Fruit fly (Drosophila melanogaster) whole organism, adult: Measurements from ENCODE around the gene CG31265.
A peak's percentile ranks its signal among the peaks of the same experiment; 100 is the strongest.

ENCODE experiments used
- CG11617 ChIP-seq: fragments of 200-800 bp; sonication (Bioruptor generic); optimal IDR thresholded peaks from 2 replicates; lab custom pipeline; 2017; ENCODE audit warnings: mild to moderate bottlenecking, missing biosample characterization, missing genetic modification reagents, missing genetic modification characterization
- CG12768 ChIP-seq: fragments of 200-800 bp; sonication (Bioruptor generic); optimal IDR thresholded peaks from 2 replicates; lab custom pipeline; 2017; ENCODE audit warnings: missing biosample characterization, missing genetic modification characterization, mild to moderate bottlenecking, moderate library complexity, missing genetic modification reagents
- CG14711 ChIP-seq: fragments of 200-800 bp; sonication (Bioruptor generic); optimal IDR thresholded peaks from 2 replicates; lab custom pipeline; 2018; ENCODE audit warnings: missing biosample characterization, mild to moderate bottlenecking, missing genetic modification characterization, moderate library complexity
- CG1620 ChIP-seq: fragments of 200-800 bp; sonication (Bioruptor generic); optimal IDR thresholded peaks from 2 replicates; lab custom pipeline; 2016; ENCODE audit warnings: missing biosample characterization, missing genetic modification characterization
- CG33017 ChIP-seq: fragments of 200-800 bp; sonication (Bioruptor generic); optimal IDR thresholded peaks from 2 replicates; lab custom pipeline; 2018; ENCODE audit warnings: missing biosample characterization, mild to moderate bottlenecking, missing genetic modification characterization, moderate library complexity
- CG5204 ChIP-seq: fragments of 200-800 bp; sonication (Bioruptor generic); optimal IDR thresholded peaks from 2 replicates; lab custom pipeline; 2016; ENCODE audit warnings: missing biosample characterization, missing genetic modification characterization
- CG7045 ChIP-seq: fragments of 200-800 bp; sonication (Bioruptor generic); optimal IDR thresholded peaks from 2 replicates; lab custom pipeline; 2017; ENCODE audit warnings: missing biosample characterization, mild to moderate bottlenecking, missing genetic modification characterization
- CG7101 ChIP-seq: fragments of 200-800 bp; sonication (Bioruptor generic); optimal IDR thresholded peaks from 2 replicates; lab custom pipeline; 2018; ENCODE audit warnings: missing biosample characterization, mild to moderate bottlenecking, missing genetic modification characterization, moderate library complexity
- Clk ChIP-seq: fragments of 200-800 bp; sonication (Bioruptor generic); optimal IDR thresholded peaks from 2 replicates; lab custom pipeline; 2017; ENCODE audit warnings: missing biosample characterization, missing genetic modification characterization
- Crg-1 ChIP-seq: fragments of 200-800 bp; sonication (Bioruptor generic); optimal IDR thresholded peaks from 2 replicates; lab custom pipeline; 2016; ENCODE audit warnings: missing biosample characterization, missing genetic modification characterization
- Hr96 ChIP-seq: fragments of 200-800 bp; sonication (Bioruptor generic); optimal IDR thresholded peaks from 2 replicates; lab custom pipeline; 2016; ENCODE audit warnings: missing biosample characterization, missing genetic modification characterization
- Mnt ChIP-seq: fragments of 200-800 bp; sonication (Bioruptor generic); optimal IDR thresholded peaks from 2 replicates; lab custom pipeline; 2016; ENCODE audit warnings: missing biosample characterization, mild to moderate bottlenecking, missing genetic modification characterization
- bab1 ChIP-seq: fragments of 200-800 bp; sonication (Bioruptor generic); optimal IDR thresholded peaks from 3 replicates; lab custom pipeline; 2019; ENCODE audit warnings: missing biosample characterization, mild to moderate bottlenecking, missing genetic modification characterization, moderate library complexity
- cic ChIP-seq: fragments of 200-800 bp; sonication (Bioruptor generic); optimal IDR thresholded peaks from 2 replicates; lab custom pipeline; 2017; ENCODE audit warnings: missing biosample characterization, mild to moderate bottlenecking, missing genetic modification characterization, moderate library complexity
- cnc ChIP-seq, 2 experiments: fragments of >200 bp; optimal IDR thresholded peaks; 2 replicates each; lab custom pipeline; 2017
- kay ChIP-seq: fragments of 200-800 bp; sonication (Bioruptor generic); peaks from one replicate; lab custom pipeline; 2016; ENCODE audit warnings: missing biosample characterization, missing genetic modification characterization, borderline replicate concordance
- ovo ChIP-seq: fragments of 200-800 bp; sonication (Bioruptor generic); optimal IDR thresholded peaks from 2 replicates; lab custom pipeline; 2016; ENCODE audit warnings: missing biosample characterization, missing genetic modification characterization
- pad ChIP-seq: fragments of 200-800 bp; sonication (Bioruptor generic); optimal IDR thresholded peaks from 3 replicates; lab custom pipeline; 2017; ENCODE audit warnings: missing biosample characterization, missing genetic modification characterization, mild to moderate bottlenecking, moderate library complexity, missing genetic modification reagents
- tj ChIP-seq: fragments of 200-800 bp; sonication (Bioruptor generic); optimal IDR thresholded peaks from 3 replicates; lab custom pipeline; 2017; ENCODE audit warnings: missing biosample characterization, mild to moderate bottlenecking, missing genetic modification characterization, moderate library complexity
- toe ChIP-seq: fragments of 200-800 bp; sonication (Bioruptor generic); optimal IDR thresholded peaks from 2 replicates; lab custom pipeline; 2016; ENCODE audit warnings: missing biosample characterization, missing genetic modification characterization

Gene CG31265

DNA sequence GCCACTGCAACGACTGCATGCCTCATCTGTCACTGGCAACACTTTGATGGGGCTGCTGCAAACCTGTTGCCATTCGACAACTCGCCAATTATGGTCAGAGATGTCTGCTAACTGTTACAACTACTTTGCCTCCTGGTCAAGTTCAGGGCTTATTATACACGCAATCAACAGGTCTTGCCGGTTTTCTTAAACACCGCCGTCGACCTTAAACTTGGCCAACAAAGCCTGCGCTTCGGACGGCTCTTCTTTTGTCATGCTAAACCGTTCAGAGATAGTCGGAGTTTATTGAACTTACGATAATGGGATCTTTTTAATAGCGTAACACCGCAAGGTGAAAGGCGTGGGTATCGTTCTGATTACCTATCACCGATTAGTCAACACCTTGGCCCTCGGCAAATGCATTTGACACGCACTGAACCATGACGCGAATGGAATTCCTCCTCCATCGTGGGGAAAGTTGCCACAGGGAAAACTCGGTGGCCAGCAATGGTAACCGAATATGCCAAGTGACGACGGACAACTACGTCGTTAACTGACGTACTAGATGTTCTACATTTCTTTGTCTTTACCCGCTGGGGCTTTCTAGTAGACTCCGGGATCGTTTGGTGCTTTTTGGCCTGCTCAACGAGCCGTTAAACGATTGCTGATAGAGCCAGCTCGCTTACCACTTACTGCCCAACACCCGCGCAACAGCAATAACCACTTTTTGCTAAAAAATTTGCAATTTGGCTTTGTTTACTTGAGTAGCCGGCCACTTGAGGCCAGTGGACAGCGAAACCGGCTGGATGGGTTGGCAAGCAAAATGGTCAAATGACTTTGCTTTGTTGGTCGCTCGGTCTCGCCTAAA lies 16.9 kb upstream of the CG31265 start:
- TF ChIP-seq CG7101 (no peak), tj (no peak), Crg-1 (no peak), CG11617 (GFP tag; lab: Kevin White, UChicago) (no peak)

DNA sequence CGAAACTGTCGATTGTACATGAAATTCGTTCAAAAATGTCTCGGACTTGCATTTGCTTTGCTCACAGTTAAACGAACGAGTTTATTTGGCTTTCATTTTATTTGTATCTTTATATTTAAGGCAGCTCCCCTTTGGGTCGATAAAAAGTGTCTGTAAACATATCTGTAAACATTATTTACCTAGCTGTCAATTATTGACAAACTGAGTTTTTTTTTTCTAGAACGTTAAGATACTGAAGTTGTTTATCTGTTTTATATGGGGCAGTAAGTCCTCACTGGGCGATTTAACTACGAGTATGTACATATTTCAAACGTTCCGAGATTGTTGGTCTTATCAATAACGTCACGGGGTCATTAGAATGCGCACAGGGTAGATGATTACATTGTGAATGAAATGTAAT lies 12.3 kb upstream of the CG31265 start:
- peak; percentile 17 for TF ChIP-seq CG11617 (GFP tag; lab: Kevin White, UChicago)
- TF ChIP-seq tj: peak; percentile 88
- no peak for TF ChIP-seq Hr96 (GFP tag; lab: Kevin White, UChicago)
- TF ChIP-seq CG1620: no peak
- no peak for TF ChIP-seq CG5204 (GFP tag; lab: Kevin White, UChicago)
- no peak for TF ChIP-seq cnc (optimal IDR thresholded peaks at IDR 0.05; lab: Kevin White, UChicago)
- TF ChIP-seq CG12768: no peak
- TF ChIP-seq kay (GFP tag; lab: Kevin White, UChicago): no peak
- TF ChIP-seq CG7101: peak; percentile 38
- no peak for TF ChIP-seq toe
- no peak for TF ChIP-seq Mnt (GFP tag; lab: Kevin White, UChicago)
- peak; percentile 53 for TF ChIP-seq cic
- no peak for TF ChIP-seq pad (GFP tag; lab: Kevin White, UChicago)
- peak; percentile 47 for TF ChIP-seq CG33017 (tag; lab: Kevin White, UChicago)
- TF ChIP-seq ovo (GFP tag; lab: Kevin White, UChicago): peak; percentile 58
- no peak for TF ChIP-seq Clk (GFP tag; lab: Kevin White, UChicago)
- peak; percentile 68 for TF ChIP-seq Crg-1
- TF ChIP-seq CG7045 (GFP tag; lab: Kevin White, UChicago): peak; percentile 8
- TF ChIP-seq bab1 (GFP tag; lab: Kevin White, UChicago): no peak
- TF ChIP-seq CG14711 (tag; lab: Kevin White, UChicago): no peak

DNA sequence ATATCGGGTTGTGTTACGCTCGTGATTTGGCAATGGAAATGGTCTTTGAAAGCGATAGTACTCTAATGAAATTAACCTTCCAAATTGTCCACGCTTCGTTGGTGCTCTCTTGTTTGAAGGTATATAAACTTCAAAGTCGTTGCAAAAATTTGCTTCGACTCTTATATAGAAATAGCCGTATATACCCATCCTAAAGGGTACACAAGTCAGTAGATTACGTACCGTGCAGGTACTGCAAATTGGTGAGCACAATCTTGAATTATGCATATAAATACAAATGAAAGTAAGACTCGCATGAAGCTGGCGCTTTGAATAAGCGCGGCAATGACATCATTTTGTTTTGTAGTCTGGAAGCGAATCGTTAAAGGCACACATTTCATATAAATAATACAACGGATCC lies 11.8 kb upstream of the CG31265 start:
- TF ChIP-seq kay (GFP tag; lab: Kevin White, UChicago) (peak; percentile 90), CG5204 (GFP tag; lab: Kevin White, UChicago) (no peak), CG12768 (peak; percentile 30), CG14711 (tag; lab: Kevin White, UChicago) (peak; percentile 43), cic (no peak), toe (no peak), CG7101 (peak; percentile 19), Hr96 (GFP tag; lab: Kevin White, UChicago) (no peak), tj (no peak)

DNA sequence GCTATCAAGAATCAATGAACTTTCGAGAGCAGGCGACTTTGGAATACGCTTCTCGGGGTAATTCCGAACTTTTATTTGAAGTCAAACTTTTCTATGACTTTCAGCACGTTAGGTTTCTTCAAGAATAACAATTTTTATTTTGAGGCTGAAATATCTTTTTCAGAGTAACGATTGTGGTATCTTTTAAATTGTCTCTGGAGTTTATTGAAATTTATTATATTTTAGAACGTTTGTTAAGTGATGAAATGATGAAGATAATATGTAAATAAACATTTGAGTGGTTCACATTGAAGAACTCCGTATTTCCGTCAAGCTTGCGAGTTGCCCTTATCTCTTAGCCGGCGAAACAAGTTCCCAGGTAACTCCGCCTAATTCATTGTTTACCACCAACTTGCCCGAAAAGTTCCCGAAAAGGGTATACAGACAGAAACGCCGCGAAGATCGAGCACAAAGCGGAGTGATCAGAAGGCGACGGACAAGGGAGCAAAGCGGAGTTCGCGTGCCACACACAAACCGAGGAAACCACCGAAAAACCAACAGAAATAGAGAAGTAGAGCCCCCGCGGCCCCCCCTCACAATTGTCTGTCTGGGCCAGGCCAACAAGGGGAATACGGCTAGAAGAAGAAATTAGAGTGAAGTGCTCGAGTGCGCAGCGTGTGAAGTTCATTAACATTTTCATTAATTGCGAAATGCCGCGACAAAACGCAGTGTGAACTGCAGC lies 10.2 kb upstream of the CG31265 start:
- no peak for TF ChIP-seq CG33017 (tag; lab: Kevin White, UChicago)

DNA sequence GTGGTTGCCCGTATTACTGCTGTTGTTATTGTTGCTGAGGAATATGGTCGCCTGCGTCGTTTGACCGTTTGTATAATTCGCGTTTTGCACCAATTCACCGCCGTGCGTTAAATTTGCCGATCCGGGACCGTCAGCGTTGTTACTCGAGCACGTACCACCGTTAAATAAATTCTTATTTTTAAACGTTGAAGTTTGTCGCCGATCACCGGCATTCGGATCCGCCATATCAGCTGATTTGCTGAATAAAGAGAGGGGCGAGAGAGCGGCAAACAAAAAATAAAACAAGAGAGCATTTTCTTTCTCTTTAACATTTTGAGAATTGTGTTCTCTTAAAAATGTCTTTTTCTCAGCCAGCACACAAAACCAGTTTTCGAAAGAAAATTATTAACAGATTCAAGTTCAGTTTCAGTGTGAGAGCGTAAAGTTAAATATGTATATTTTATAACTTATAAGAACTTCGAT lies 9.1 kb upstream of the CG31265 start:
- no peak for TF ChIP-seq CG7045 (GFP tag; lab: Kevin White, UChicago)
- no peak for TF ChIP-seq CG14711 (tag; lab: Kevin White, UChicago)
- no peak for TF ChIP-seq CG1620
- no peak for TF ChIP-seq cnc (optimal IDR thresholded peaks at IDR 0.05; lab: Kevin White, UChicago)
- peak; percentile 7 for TF ChIP-seq Mnt (GFP tag; lab: Kevin White, UChicago)
- peak; percentile 11 for TF ChIP-seq cic
- TF ChIP-seq CG12768: peak; percentile 6
- no peak for TF ChIP-seq Crg-1
- TF ChIP-seq tj: peak; percentile 80
- peak; percentile 2 for TF ChIP-seq CG33017 (tag; lab: Kevin White, UChicago)
- peak; percentile 43 for TF ChIP-seq bab1 (GFP tag; lab: Kevin White, UChicago)
- TF ChIP-seq CG7101: peak; percentile 3
- TF ChIP-seq CG11617 (GFP tag; lab: Kevin White, UChicago): no peak

DNA sequence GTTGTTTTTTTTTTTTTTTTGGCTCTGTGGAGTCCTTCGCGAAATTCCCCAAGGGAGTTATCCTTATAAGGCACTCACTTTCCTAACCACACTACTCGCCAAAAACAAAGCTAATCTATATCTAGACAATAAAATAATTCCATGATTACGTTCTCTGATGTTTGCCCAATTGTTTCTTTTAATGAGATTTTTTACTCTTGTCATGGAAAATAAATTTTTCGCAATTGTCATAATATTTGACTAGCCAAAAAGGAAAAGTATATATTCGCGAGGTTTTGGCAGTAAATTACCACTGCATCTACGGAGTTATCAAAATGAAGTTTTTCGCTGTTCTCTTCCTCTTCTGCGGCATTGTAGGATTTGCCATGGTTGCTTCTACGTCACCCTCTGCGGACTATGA lies 7.8 kb upstream of the CG31265 start, which contains the start of gene CG34278:
CG34278 (plus strand) TSS at position 301 of the 400 bp plus-strand sequence.
- TF ChIP-seq CG11617 (GFP tag; lab: Kevin White, UChicago) (no peak), Clk (GFP tag; lab: Kevin White, UChicago) (no peak), kay (GFP tag; lab: Kevin White, UChicago) (no peak), tj (no peak), cnc (optimal IDR thresholded peaks at IDR 0.05; lab: Kevin White, UChicago) (no peak), ovo (GFP tag; lab: Kevin White, UChicago) (no peak), CG12768 (no peak)

DNA sequence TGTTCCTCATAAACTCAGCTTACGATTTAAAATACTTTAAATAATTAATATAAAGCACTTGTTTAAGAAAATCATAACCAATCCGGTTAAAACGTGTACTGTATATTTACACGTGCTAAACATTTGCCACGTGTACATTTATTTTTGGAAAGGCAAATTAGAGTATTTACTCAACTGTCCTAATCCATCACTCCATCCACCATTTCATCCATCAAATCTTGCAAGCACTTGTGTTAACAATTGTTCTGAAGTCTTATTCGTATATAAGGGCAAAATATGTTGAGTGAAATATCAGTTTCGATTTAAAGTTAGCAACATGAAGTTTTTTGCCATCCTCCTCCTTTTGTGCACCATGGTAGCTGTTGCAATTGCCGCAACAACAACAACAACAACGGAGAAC lies 6.7 kb upstream of the CG31265 start, which contains the start of gene CG42779:
CG42779 (plus strand) TSS at position 301 of the 400 bp plus-strand sequence.
- no peak for TF ChIP-seq CG11617 (GFP tag; lab: Kevin White, UChicago)
- TF ChIP-seq Crg-1: no peak
- no peak for TF ChIP-seq Hr96 (GFP tag; lab: Kevin White, UChicago)
- no peak for TF ChIP-seq CG14711 (tag; lab: Kevin White, UChicago)
- no peak for TF ChIP-seq CG7045 (GFP tag; lab: Kevin White, UChicago)
- no peak for TF ChIP-seq CG7101
- no peak for TF ChIP-seq CG12768
- TF ChIP-seq CG5204 (GFP tag; lab: Kevin White, UChicago): no peak
- TF ChIP-seq CG1620: no peak
- no peak for TF ChIP-seq pad (GFP tag; lab: Kevin White, UChicago)
- TF ChIP-seq bab1 (GFP tag; lab: Kevin White, UChicago): no peak
